Fruit fly (Drosophila melanogaster): ENCODE measurements around the gene p130CAS.

The p130CAS gene

DNA sequence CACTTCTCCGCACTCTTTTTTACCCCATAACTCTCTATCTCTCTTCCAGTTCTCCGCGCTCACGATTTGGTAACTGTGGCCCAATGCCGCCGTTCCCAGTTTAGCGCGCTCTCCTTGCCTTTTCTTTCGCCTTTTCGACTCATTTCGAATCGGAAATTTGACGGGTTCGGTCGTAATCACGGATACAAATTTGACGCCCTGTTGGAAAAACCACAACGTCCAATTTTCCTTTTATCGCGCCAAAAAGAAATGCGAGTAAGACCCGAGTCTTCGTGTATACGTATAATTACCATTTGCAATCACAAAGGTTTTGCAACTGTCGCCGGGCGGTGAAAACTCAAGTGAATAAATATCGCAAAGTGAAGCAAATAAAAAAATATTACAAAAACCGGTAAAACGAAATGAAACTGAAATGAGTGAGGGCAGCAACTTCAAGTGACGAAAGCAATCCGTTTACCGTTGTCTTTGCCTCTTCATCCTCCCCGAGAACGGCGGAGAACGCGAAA, 23.3 kb upstream of the p130CAS start, which contains the start of gene Pdk1 (continued):
- TF ChIP-seq CG6791 (GFP tag; IDR thresholded peaks at IDR 0.05; ENCODE audit: partially characterized antibody) = peak; percentile 62; the same call in 1 of the 3 replicates
- TF ChIP-seq inv (GFP tag; IDR thresholded peaks at IDR 0.05; ENCODE audit: partially characterized antibody) = 0 out of 2 replicates have a peak, but pooled peaks have one; percentile 8
- TF ChIP-seq crp (GFP tag; optimal IDR thresholded peaks at IDR 0.05) = no peak
- 0 out of 2 replicates have a peak, but pooled peaks have one; percentile 29 for TF ChIP-seq sob (GFP tag; IDR thresholded peaks at IDR 0.05)
- no peak for TF ChIP-seq CG12659 (GFP tag; optimal IDR thresholded peaks at IDR 0.05)
- TF ChIP-seq CG4328 (GFP tag; optimal IDR thresholded peaks at IDR 0.05) = peak; percentile 41
- TF ChIP-seq gem (tag; optimal IDR thresholded peaks at IDR 0.05) = no peak
- TF ChIP-seq CG10366 (GFP tag; IDR thresholded peaks at IDR 0.05) = no peak
- peak in 1 of 2 experiments; percentile 67 for TF ChIP-seq Pdp1 (GFP tag; optimal IDR thresholded peaks at IDR 0.05)
- no peak for TF ChIP-seq CG7963 (GFP tag; IDR thresholded peaks at IDR 0.05; ENCODE audit: partially characterized antibody)
- peak; percentile 17 for TF ChIP-seq lbe (GFP tag; optimal IDR thresholded peaks at IDR 0.05)
- no peak for TF ChIP-seq Sry-β (GFP tag; optimal IDR thresholded peaks at IDR 0.05)
- peak; percentile 1 for TF ChIP-seq CG12299 (tag; optimal IDR thresholded peaks at IDR 0.05)
- TF ChIP-seq Lhr (GFP tag; optimal IDR thresholded peaks at IDR 0.05) = no peak
- TF ChIP-seq CG1832 (GFP tag; optimal IDR thresholded peaks at IDR 0.05) = no peak
- TF ChIP-seq Doc2 (GFP tag; IDR thresholded peaks at IDR 0.05) = no peak
- TF ChIP-seq fu2 (GFP tag; optimal IDR thresholded peaks at IDR 0.05) = no peak
- no peak for TF ChIP-seq Ravus (GFP tag; IDR thresholded peaks at IDR 0.05)
- TF ChIP-seq eyg (GFP tag; optimal IDR thresholded peaks at IDR 0.05) = no peak
- TF ChIP-seq bbx (GFP tag; IDR thresholded peaks at IDR 0.05; ENCODE audit: partially characterized antibody) = peak; percentile 63
- TF ChIP-seq CG9609 (GFP tag; optimal IDR thresholded peaks at IDR 0.05) = no peak
- TF ChIP-seq ranshi (GFP tag; IDR thresholded peaks at IDR 0.05) = no peak; the same call in 1 of the 2 replicates
- TF ChIP-seq ci (GFP tag; IDR thresholded peaks at IDR 0.05) = peak; percentile 71
- TF ChIP-seq hth (optimal IDR thresholded peaks at IDR 0.05) = no peak
- TF ChIP-seq Atf-2 (GFP tag; optimal IDR thresholded peaks at IDR 0.05) = no peak
- TF ChIP-seq emc (GFP tag; optimal IDR thresholded peaks at IDR 0.05) = no peak
- TF ChIP-seq CG18011 (GFP tag; optimal IDR thresholded peaks at IDR 0.05) = no peak
- no peak for TF ChIP-seq esg (GFP tag; conservative IDR thresholded peaks at IDR 0.05)
- no peak for TF ChIP-seq Gug (GFP tag; IDR thresholded peaks at IDR 0.05)
- TF ChIP-seq CG12236 (GFP tag; optimal IDR thresholded peaks at IDR 0.05) = no peak
- peak; percentile 15; the same call in 1 of the 2 replicates for TF ChIP-seq seq (GFP tag; IDR thresholded peaks at IDR 0.05)
- peak; percentile 34; the same call in 1 of the 2 replicates for TF ChIP-seq CG10321 (GFP tag; IDR thresholded peaks at IDR 0.05)
- no peak for TF ChIP-seq CG2889 (GFP tag; IDR thresholded peaks at IDR 0.05)
- no peak for TF ChIP-seq CG2120 (GFP tag; optimal IDR thresholded peaks at IDR 0.05)
- TF ChIP-seq pfk (GFP tag; optimal IDR thresholded peaks at IDR 0.05) = peak; percentile 99
- TF ChIP-seq CG30020 (tag; optimal IDR thresholded peaks at IDR 0.05) = no peak
- TF ChIP-seq Optix (GFP tag; IDR thresholded peaks at IDR 0.05) = no peak
- TF ChIP-seq grn (GFP tag; optimal IDR thresholded peaks at IDR 0.05) = no peak
- TF ChIP-seq oc (tag; optimal IDR thresholded peaks at IDR 0.05) = peak; percentile 26
- no peak for TF ChIP-seq CG6765 (GFP tag; optimal IDR thresholded peaks at IDR 0.05)
- TF ChIP-seq Usf (GFP tag; optimal IDR thresholded peaks at IDR 0.05) = no peak
- no peak; the same call in 1 of the 2 replicates for TF ChIP-seq NFAT (GFP tag; IDR thresholded peaks at IDR 0.05)
- no peak for TF ChIP-seq CG14710 (tag; optimal IDR thresholded peaks at IDR 0.05)
- no peak for TF ChIP-seq sna (GFP tag; IDR thresholded peaks at IDR 0.05; ENCODE audit: partially characterized antibody)
- peak; percentile 62 for TF ChIP-seq yki (optimal IDR thresholded peaks at IDR 0.05)
- no peak for TF ChIP-seq tx (GFP tag; optimal IDR thresholded peaks at IDR 0.05)
- no peak for TF ChIP-seq CG2875 (GFP tag; optimal IDR thresholded peaks at IDR 0.05)
- TF ChIP-seq B-H1 (GFP tag; IDR thresholded peaks at IDR 0.05) = no peak
- TF ChIP-seq HLH54F (GFP tag; optimal IDR thresholded peaks at IDR 0.05) = no peak
- peak; percentile 80 for TF ChIP-seq gro (GFP tag; optimal IDR thresholded peaks at IDR 0.05)
- TF ChIP-seq repo (GFP tag; optimal IDR thresholded peaks at IDR 0.05) = no peak

All from whole organism, embryonic.